Worm (Caenorhabditis elegans) whole organism, L4 larva: Measurements from ENCODE around the gene rpap-3.

Experiments used
- F10B5.3 ChIP-seq: sonication (generic microtip); optimal IDR thresholded peaks from 2 replicates; lab custom pipeline; 2016; ENCODE audit warnings: mild to moderate bottlenecking, missing genetic modification characterization, missing compliant biosample characterization
- F26F4.8 ChIP-seq: fragments of 200-800 bp; sonication (Bioruptor generic); conservative IDR thresholded peaks from 2 replicates; pipeline ENCODE4 v1.3.6; 2022; ENCODE audit warnings: missing genetic modification characterization, missing compliant biosample characterization
- T26A8.4 ChIP-seq: fragments of 200-800 bp; sonication (Bioruptor generic); IDR thresholded peaks from 2 replicates; pipeline ENCODE4 v1.3.6; 2022; ENCODE audit warnings: missing genetic modification characterization, missing compliant biosample characterization
- Y48G9A.11 ChIP-seq: fragments of 200-800 bp; sonication (Bioruptor generic); IDR thresholded peaks from 2 replicates; pipeline ENCODE4 v1.3.6; 2022; ENCODE audit warnings: missing genetic modification reagents, missing genetic modification characterization, missing compliant biosample characterization
- ZK546.5 ChIP-seq, 2 experiments: sonication (generic microtip); optimal IDR thresholded peaks; 2 replicates each; lab custom pipeline; 2017; ENCODE audit warnings: missing biosample characterization in 2 of 2, missing genetic modification characterization in 2 of 2
- aha-1 ChIP-seq: fragments of 150-350 bp; peaks from one replicate; lab custom pipeline; 2014; ENCODE audit warnings: missing biosample characterization, missing genetic modification characterization
- arid-1 ChIP-seq: fragments of 200-800 bp; sonication (Bioruptor generic); conservative IDR thresholded peaks from 2 replicates; pipeline ENCODE4 v1.3.6; 2022; ENCODE audit warnings: missing genetic modification reagents, missing genetic modification characterization, missing compliant biosample characterization
- attf-4 ChIP-seq: sonication (generic microtip); optimal IDR thresholded peaks from 3 replicates; lab custom pipeline; 2017; ENCODE audit warnings: missing biosample characterization, missing genetic modification characterization
- ceh-32 ChIP-seq: sonication (generic microtip); optimal IDR thresholded peaks from 2 replicates; lab custom pipeline; 2016; ENCODE audit warnings: mild to moderate bottlenecking, missing genetic modification characterization, missing compliant biosample characterization; ENCODE audit not compliant: poor library complexity
- ceh-62 ChIP-seq: sonication (generic microtip); optimal IDR thresholded peaks from 2 replicates; lab custom pipeline; 2017; ENCODE audit warnings: missing biosample characterization, missing genetic modification characterization
- ces-1 ChIP-seq: fragments of 150-350 bp; sonication (generic microtip); optimal IDR thresholded peaks from 4 replicates; lab custom pipeline; 2014; ENCODE audit warnings: missing biosample characterization, missing genetic modification reagents, missing genetic modification characterization
- daf-12 ChIP-seq: fragments of 150-350 bp; optimal IDR thresholded peaks from 2 replicates; lab custom pipeline; 2014; ENCODE audit warnings: missing biosample characterization, missing genetic modification reagents, missing genetic modification characterization
- daf-8 ChIP-seq: fragments of 200-800 bp; sonication (Bioruptor generic); IDR thresholded peaks from 2 replicates; pipeline ENCODE4 v1.3.6; 2022; ENCODE audit warnings: missing genetic modification characterization, missing compliant biosample characterization
- dmd-6 ChIP-seq: fragments of 200-800 bp; sonication (Bioruptor generic); IDR thresholded peaks from 2 replicates; pipeline ENCODE4 v1.3.6; 2022; ENCODE audit warnings: missing genetic modification reagents, missing genetic modification characterization, missing compliant biosample characterization
- dpl-1 ChIP-seq: fragments of 150-350 bp; optimal IDR thresholded peaks from 2 replicates; lab custom pipeline; 2014; ENCODE audit warnings: missing biosample characterization, missing genetic modification reagents, missing genetic modification characterization
- duxl-1 ChIP-seq: sonication (generic microtip); optimal IDR thresholded peaks from 2 replicates; lab custom pipeline; 2016; ENCODE audit warnings: mild to moderate bottlenecking, missing genetic modification characterization, moderate library complexity, missing compliant biosample characterization; ENCODE audit not compliant: poor library complexity
- egl-43 ChIP-seq: fragments of 200-800 bp; sonication (Bioruptor generic); IDR thresholded peaks from 2 replicates; pipeline ENCODE4 v1.3.6; 2022; ENCODE audit warnings: missing genetic modification reagents, missing genetic modification characterization, missing compliant biosample characterization
- fkh-10 ChIP-seq: fragments of 150-350 bp; optimal IDR thresholded peaks from 2 replicates; lab custom pipeline; 2014; ENCODE audit warnings: missing biosample characterization, missing genetic modification reagents, missing genetic modification characterization
- hlh-30 ChIP-seq: sonication (generic microtip); optimal IDR thresholded peaks from 2 replicates; lab custom pipeline; 2017; ENCODE audit warnings: antibody characterized with exemption, mild to moderate bottlenecking, missing genetic modification characterization, missing compliant biosample characterization; ENCODE audit not compliant: insufficient read depth
- hmg-1.1 ChIP-seq: fragments of 200-800 bp; sonication (Bioruptor generic); IDR thresholded peaks from 2 replicates; pipeline ENCODE4 v1.3.6; 2022; ENCODE audit warnings: missing genetic modification reagents, missing genetic modification characterization, missing compliant biosample characterization
- lim-7 ChIP-seq: fragments of 200-800 bp; sonication (Bioruptor generic); IDR thresholded peaks from 2 replicates; pipeline ENCODE4 v1.3.6; 2022; ENCODE audit warnings: missing genetic modification characterization, missing compliant biosample characterization
- lin-13 ChIP-seq: fragments of 150-350 bp; optimal IDR thresholded peaks from 2 replicates; lab custom pipeline; 2014; ENCODE audit warnings: missing biosample characterization, missing genetic modification reagents, missing genetic modification characterization
- lin-38 ChIP-seq: fragments of 200-800 bp; sonication (Bioruptor generic); IDR thresholded peaks from 2 replicates; pipeline ENCODE4 v1.3.6; 2022; ENCODE audit warnings: missing genetic modification reagents, missing genetic modification characterization, missing compliant biosample characterization
- lir-3 ChIP-seq: sonication (generic microtip); optimal IDR thresholded peaks from 2 replicates; lab custom pipeline; 2016; ENCODE audit warnings: mild to moderate bottlenecking, missing genetic modification characterization, missing compliant biosample characterization
- madf-9 ChIP-seq: fragments of 200-800 bp; sonication (Bioruptor generic); conservative IDR thresholded peaks from 2 replicates; pipeline ENCODE4 v1.3.6; 2022; ENCODE audit warnings: missing genetic modification reagents, missing genetic modification characterization, missing compliant biosample characterization
- mdl-1 ChIP-seq, 2 experiments: fragments of 150-350 bp in 1 of 2; sonication (generic microtip) in 1 of 2; optimal IDR thresholded peaks; 2 replicates each; lab custom pipeline; 2014 to 2017; ENCODE audit warnings: missing biosample characterization in 2 of 2, missing genetic modification characterization in 2 of 2
- mdt-29 ChIP-seq: fragments of 200-800 bp; sonication (Bioruptor generic); IDR thresholded peaks from 2 replicates; pipeline ENCODE4 v1.3.6; 2022; ENCODE audit warnings: missing genetic modification reagents, missing genetic modification characterization, missing compliant biosample characterization
- mep-1 ChIP-seq: fragments of 150-350 bp; sonication (generic microtip); optimal IDR thresholded peaks from 3 replicates; lab custom pipeline; 2014; ENCODE audit warnings: missing biosample characterization, missing genetic modification characterization
- mxl-3 ChIP-seq: fragments of 200-800 bp; sonication (Bioruptor generic); optimal IDR thresholded peaks from 2 replicates; lab custom pipeline; 2018; ENCODE audit warnings: mild to moderate bottlenecking, missing genetic modification characterization, missing compliant biosample characterization
- nhr-237 ChIP-seq: sonication (generic microtip); optimal IDR thresholded peaks from 2 replicates; lab custom pipeline; 2017; ENCODE audit warnings: missing biosample characterization, missing genetic modification characterization
- nhr-25 ChIP-seq: sonication (generic microtip); optimal IDR thresholded peaks from 2 replicates; lab custom pipeline; 2017; ENCODE audit warnings: missing genetic modification characterization, mild to moderate bottlenecking, missing compliant biosample characterization, antibody characterized with exemption, moderate library complexity, borderline replicate concordance; ENCODE audit not compliant: insufficient read depth
- nhr-28 ChIP-seq: fragments of 150-350 bp; optimal IDR thresholded peaks from 2 replicates; lab custom pipeline; 2014; ENCODE audit warnings: missing biosample characterization, missing genetic modification characterization
- pha-4 ChIP-seq, 2 experiments: fragments of 150-350 bp in 1 of 2; fragments of 200-800 bp in 1 of 2; sonication (Bioruptor generic) in 1 of 2; IDR thresholded peaks in 1 of 2; optimal IDR thresholded peaks in 1 of 2; 2 replicates each; pipeline versions ENCODE4 v1.3.6 to Lab custom; 2014 to 2022; ENCODE audit warnings: missing genetic modification characterization in 2 of 2, missing genetic modification reagents in 2 of 2, missing biosample characterization in 1 of 2, missing compliant biosample characterization in 1 of 2
- sdz-12 ChIP-seq: fragments of 200-800 bp; sonication (Bioruptor generic); optimal IDR thresholded peaks from 2 replicates; lab custom pipeline; 2018; ENCODE audit warnings: mild to moderate bottlenecking, missing genetic modification characterization, missing compliant biosample characterization
- set-16 ChIP-seq: fragments of 200-800 bp; sonication (Bioruptor generic); IDR thresholded peaks from 2 replicates; pipeline ENCODE4 v1.3.6; 2022; ENCODE audit warnings: missing genetic modification reagents, missing genetic modification characterization, missing compliant biosample characterization
- snpc-1.2 ChIP-seq: fragments of 200-800 bp; sonication (Bioruptor generic); IDR thresholded peaks from 2 replicates; pipeline ENCODE4 v1.3.6; 2022; ENCODE audit warnings: missing genetic modification reagents, missing genetic modification characterization, missing compliant biosample characterization
- spr-1 ChIP-seq: sonication (generic microtip); optimal IDR thresholded peaks from 2 replicates; lab custom pipeline; 2016; ENCODE audit warnings: mild to moderate bottlenecking, missing genetic modification characterization, missing compliant biosample characterization
- spr-3 ChIP-seq: fragments of 200-800 bp; sonication (Bioruptor generic); optimal IDR thresholded peaks from 2 replicates; lab custom pipeline; 2018; ENCODE audit warnings: mild to moderate bottlenecking, missing genetic modification characterization, missing compliant biosample characterization
- tra-1 ChIP-seq: fragments of 200-800 bp; sonication (Bioruptor generic); IDR thresholded peaks from 2 replicates; pipeline ENCODE4 v1.3.6; 2022; ENCODE audit warnings: missing genetic modification reagents, missing genetic modification characterization, missing compliant biosample characterization
- unc-130 ChIP-seq: sonication (generic microtip); optimal IDR thresholded peaks from 2 replicates; lab custom pipeline; 2016; ENCODE audit warnings: missing genetic modification reagents, missing genetic modification characterization, missing compliant biosample characterization
- unc-39 ChIP-seq: sonication (generic microtip); optimal IDR thresholded peaks from 2 replicates; lab custom pipeline; 2017; ENCODE audit warnings: missing biosample characterization, missing genetic modification characterization
- vab-7 ChIP-seq: fragments of 200-800 bp; sonication (Bioruptor generic); IDR thresholded peaks from 2 replicates; pipeline ENCODE4 v1.3.6; 2022; ENCODE audit warnings: missing genetic modification reagents, missing genetic modification characterization, missing compliant biosample characterization
- zfp-2 ChIP-seq: sonication (generic microtip); optimal IDR thresholded peaks from 2 replicates; lab custom pipeline; 2016; ENCODE audit warnings: mild to moderate bottlenecking, missing genetic modification characterization, missing compliant biosample characterization
- ztf-7 ChIP-seq: fragments of 150-350 bp; optimal IDR thresholded peaks from 2 replicates; lab custom pipeline; 2014; ENCODE audit warnings: missing biosample characterization, missing genetic modification characterization

The rpap-3 gene

ce11 chrIV:7790801-7791588, 12.2 kb upstream of the rpap-3 start, which contains the start of gene rsp-6 (continued):
- TF ChIP-seq hlh-30 (tag; lab: Kevin White, UChicago), result peak; percentile 84
- no peak for TF ChIP-seq attf-4 (tag; lab: Kevin White, UChicago)

ce11 chrIV:7790151-7790691, 11.5 kb upstream of the rpap-3 start:
- TF ChIP-seq ZK546.5 (tag; optimal IDR thresholded peaks at IDR 0.05; lab: Kevin White, UChicago) (no peak), tra-1 (GFP tag; lab: Robert Waterston, UW) (no peak), set-16 (GFP tag; lab: Robert Waterston, UW) (0 out of 2 replicates have a peak, but pooled peaks have one; percentile 12), aha-1 (peak; percentile 59), nhr-25 (tag; lab: Kevin White, UChicago) (no peak), dpl-1 (GFP tag; lab: Kevin White, UChicago) (no peak), egl-43 (peak; percentile 3; the same call in 1 of the 2 replicates), T26A8.4 (no peak)

DNA sequence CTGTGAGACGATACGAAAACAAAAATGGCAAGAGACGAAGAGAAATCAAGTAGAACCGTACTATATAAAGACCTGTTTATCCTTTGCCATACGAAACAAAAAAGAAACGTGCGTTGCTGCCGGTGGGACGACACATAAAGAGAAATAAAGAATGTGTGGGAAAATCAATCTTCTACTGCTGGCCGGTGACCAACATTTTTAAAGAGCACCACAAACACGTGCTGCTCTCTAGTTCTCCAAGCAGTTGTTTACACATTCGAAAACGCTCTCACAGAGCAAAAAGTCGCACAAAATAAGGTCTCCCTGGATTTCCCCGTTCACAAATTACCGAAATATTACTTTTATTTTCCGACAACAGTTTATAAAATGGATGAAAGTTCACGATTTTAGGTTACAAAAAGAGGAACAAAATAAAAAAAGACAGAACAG, 10.8 kb upstream of the rpap-3 start, which contains the start of gene imp-3:
Gene imp-3 (minus strand): TSS at position 93 of the 429 bp plus-strand sequence.
- TF ChIP-seq lin-38 (GFP tag; lab: Robert Waterston, UW) (peak; percentile 77), unc-130 (no peak), sdz-12 (GFP tag; lab: Kevin White, UChicago) (no peak), nhr-28 (tag; lab: Kevin White, UChicago) (peak; percentile 22), ces-1 (no peak), mdt-29 (GFP tag; lab: Robert Waterston, UW) (no peak), lin-13 (peak; percentile 2), lir-3 (tag; lab: Kevin White, UChicago) (no peak), set-16 (GFP tag; lab: Robert Waterston, UW) (no peak), zfp-2 (tag; lab: Kevin White, UChicago) (no peak), mxl-3 (peak; percentile 84), dmd-6 (peak; percentile 52), F10B5.3 (tag; lab: Kevin White, UChicago) (no peak), snpc-1.2 (GFP tag; lab: Robert Waterston, UW) (peak; percentile 30; the same call in 1 of the 2 replicates), unc-39 (tag; lab: Kevin White, UChicago) (no peak), ceh-62 (no peak), ztf-7 (tag; lab: Kevin White, UChicago) (no peak), nhr-25 (tag; lab: Kevin White, UChicago) (no peak), nhr-237 (tag; lab: Kevin White, UChicago) (no peak), mdl-1 (tag; optimal IDR thresholded peaks at IDR 0.05; lab: Kevin White, UChicago) (peak; percentile 41 to 88), duxl-1 (tag; lab: Kevin White, UChicago) (no peak), Y48G9A.11 (GFP tag; lab: Robert Waterston, UW) (peak; percentile 64), hmg-1.1 (GFP tag; lab: Robert Waterston, UW) (peak; percentile 63; the same call in 1 of the 2 replicates), pha-4 (GFP tag; IDR thresholded peaks at IDR 0.05; lab: Robert Waterston, UW) (peak; percentile 71; the same call in 1 of the 2 replicates), pha-4 (tag; optimal IDR thresholded peaks at IDR 0.05; lab: Kevin White, UChicago) (peak; percentile 49), mep-1 (tag; lab: Kevin White, UChicago) (peak; percentile 77), lim-7 (GFP tag; lab: Robert Waterston, UW) (no peak; the same call in 1 of the 2 replicates), madf-9 (GFP tag; lab: Robert Waterston, UW) (no peak), F26F4.8 (no peak), daf-12 (tag; lab: Kevin White, UChicago) (no peak), vab-7 (no peak), spr-3 (GFP tag; lab: Kevin White, UChicago) (peak; percentile 11), spr-1 (peak; percentile 18), ceh-32 (no peak), fkh-10 (GFP tag; lab: Kevin White, UChicago) (no peak), daf-8 (GFP tag; lab: Robert Waterston, UW) (no peak), arid-1 (GFP tag; lab: Robert Waterston, UW) (peak; percentile 65; the same call in 1 of the 2 replicates)
